Worm (Caenorhabditis elegans) whole organism, late embryonic: Measurements from ENCODE around the gene pap-1.

Source experiments
- T23F11.4 ChIP-seq: fragments of 200-800 bp; sonication (Bioruptor generic); optimal IDR thresholded peaks from 2 replicates; lab custom pipeline; 2018; ENCODE audit warnings: mild to moderate bottlenecking, missing genetic modification characterization, missing compliant biosample characterization
- ceh-6 ChIP-seq: fragments of 200-800 bp; sonication (Bioruptor generic); optimal IDR thresholded peaks from 2 replicates; lab custom pipeline; 2018; ENCODE audit warnings: mild to moderate bottlenecking, missing genetic modification characterization, missing compliant biosample characterization
- elt-2 ChIP-seq: sonication (generic microtip); optimal IDR thresholded peaks from 2 replicates; lab custom pipeline; 2016; ENCODE audit warnings: missing genetic modification reagents, missing genetic modification characterization, missing compliant biosample characterization
- hlh-15 ChIP-seq: sonication (generic microtip); optimal IDR thresholded peaks from 2 replicates; lab custom pipeline; 2016; ENCODE audit warnings: missing genetic modification characterization, missing compliant biosample characterization
- hlh-8 ChIP-seq: sonication (generic microtip); optimal IDR thresholded peaks from 2 replicates; lab custom pipeline; 2016; ENCODE audit warnings: missing genotype, missing genetic modification characterization, missing compliant biosample characterization
- odd-2 ChIP-seq: sonication (generic microtip); optimal IDR thresholded peaks from 2 replicates; lab custom pipeline; 2017; ENCODE audit warnings: antibody characterized with exemption, mild to moderate bottlenecking, missing genetic modification characterization, missing compliant biosample characterization
- pag-3 ChIP-seq: sonication (generic microtip); optimal IDR thresholded peaks from 2 replicates; lab custom pipeline; 2016; ENCODE audit warnings: missing compliant biosample characterization, missing genetic modification characterization, borderline replicate concordance
- pha-4 ChIP-seq: fragments of 150-350 bp; optimal IDR thresholded peaks from 2 replicates; lab custom pipeline; 2018; ENCODE audit warnings: missing biosample characterization, missing genetic modification reagents, missing genetic modification characterization
- pqm-1 ChIP-seq: sonication (generic microtip); optimal IDR thresholded peaks from 2 replicates; lab custom pipeline; 2016; ENCODE audit warnings: missing genetic modification characterization, missing compliant biosample characterization
- tbx-2 ChIP-seq: sonication (generic microtip); optimal IDR thresholded peaks from 2 replicates; lab custom pipeline; 2016; ENCODE audit warnings: missing genetic modification characterization, missing compliant biosample characterization
- unc-55 ChIP-seq: sonication (generic microtip); optimal IDR thresholded peaks from 2 replicates; lab custom pipeline; 2017; ENCODE audit warnings: missing biosample characterization, missing genetic modification reagents, missing genetic modification characterization

DNA sequence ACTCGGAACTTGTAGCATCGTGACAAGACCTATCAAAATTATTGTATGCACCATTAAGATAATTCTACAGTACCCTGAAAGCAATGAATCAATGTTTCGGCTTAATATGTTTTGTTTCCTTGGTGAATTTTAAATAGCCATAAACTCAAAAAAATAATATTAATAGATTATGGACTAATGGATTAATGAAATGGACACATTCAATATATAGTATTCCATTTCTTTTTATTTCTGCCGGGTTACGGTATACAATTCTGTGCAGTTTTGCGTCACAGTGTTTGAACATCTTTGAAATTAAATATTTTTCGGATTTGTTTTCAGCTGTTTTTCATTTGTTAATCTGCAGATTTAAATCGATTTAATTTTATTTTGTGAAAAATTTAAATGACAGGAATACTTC is 5.2 kb upstream of the pap-1 start, which contains the start of gene set-22:
- TF ChIP-seq ceh-6 (GFP tag; lab: Kevin White, UChicago): no peak
- TF ChIP-seq tbx-2: no peak
- TF ChIP-seq unc-55: no peak
- no peak for TF ChIP-seq pqm-1 (tag; lab: Kevin White, UChicago)
- TF ChIP-seq hlh-15: no peak
- TF ChIP-seq elt-2 (tag; lab: Kevin White, UChicago): no peak
- no peak for TF ChIP-seq pha-4
- TF ChIP-seq pag-3 (tag; lab: Kevin White, UChicago): no peak
- no peak for TF ChIP-seq odd-2 (tag; lab: Kevin White, UChicago)
- TF ChIP-seq hlh-8 (tag; lab: Kevin White, UChicago): no peak
- TF ChIP-seq T23F11.4 (GFP tag; lab: Kevin White, UChicago): no peak
